Fruit fly (Drosophila melanogaster) whole organism, embryonic: ENCODE results near the gene Pld3.

Experiments used
- Ada2b ChIP-seq: fragments of 200-800 bp; sonication (Bioruptor generic); IDR thresholded peaks from 2 replicates; pipeline ENCODE4 v1.3.6; 2022; ENCODE audit warnings: missing biosample characterization, missing genetic modification characterization
- Antp ChIP-seq: fragments of 200-800 bp; sonication (Bioruptor generic); optimal IDR thresholded peaks from 3 replicates; lab custom pipeline; 2016; ENCODE audit warnings: missing biosample characterization, missing genetic modification characterization
- CG12071 ChIP-seq: fragments of 200-800 bp; sonication (Bioruptor generic); optimal IDR thresholded peaks from 3 replicates; lab custom pipeline; 2018; ENCODE audit warnings: missing biosample characterization, mild to moderate bottlenecking, missing genetic modification characterization
- CG12769 ChIP-seq: fragments of 200-800 bp; sonication (Bioruptor generic); optimal IDR thresholded peaks from 2 replicates; lab custom pipeline; 2019; ENCODE audit warnings: missing biosample characterization, mild to moderate bottlenecking, missing genetic modification characterization, moderate library complexity
- CG14667 ChIP-seq: fragments of 200-800 bp; sonication (Bioruptor generic); IDR thresholded peaks from 2 replicates; pipeline ENCODE4 v1.3.6; 2022; ENCODE audit warnings: missing biosample characterization, missing genetic modification characterization
- CG15696 ChIP-seq: fragments of 200-800 bp; sonication (Bioruptor generic); optimal IDR thresholded peaks from 2 replicates; lab custom pipeline; 2019; ENCODE audit warnings: missing biosample characterization, mild to moderate bottlenecking, missing genetic modification characterization, moderate library complexity
- CG1647 ChIP-seq: fragments of 200-800 bp; sonication (Bioruptor generic); optimal IDR thresholded peaks from 3 replicates; lab custom pipeline; 2016; ENCODE audit warnings: missing biosample characterization, missing genetic modification characterization
- CG17361 ChIP-seq: fragments of 200-800 bp; sonication (Bioruptor generic); IDR thresholded peaks from 3 replicates; pipeline ENCODE4 v1.3.6; 2022; ENCODE audit warnings: missing biosample characterization, missing genetic modification characterization
- CG17612 ChIP-seq: fragments of 200-800 bp; sonication (Bioruptor generic); IDR thresholded peaks from 2 replicates; pipeline ENCODE4 v1.3.6; 2022; ENCODE audit warnings: missing biosample characterization, missing genetic modification characterization
- CG17802 ChIP-seq: fragments of 200-800 bp; sonication (Bioruptor generic); optimal IDR thresholded peaks from 2 replicates; lab custom pipeline; 2018; ENCODE audit warnings: missing biosample characterization, mild to moderate bottlenecking, missing genetic modification characterization, moderate library complexity
- CG17912 ChIP-seq: fragments of 200-800 bp; sonication (Bioruptor generic); optimal IDR thresholded peaks from 2 replicates; lab custom pipeline; 2018; ENCODE audit warnings: missing biosample characterization, mild to moderate bottlenecking, missing genetic modification characterization
- CG18599 ChIP-seq: fragments of 200-800 bp; sonication (Bioruptor generic); optimal IDR thresholded peaks from 3 replicates; lab custom pipeline; 2017; ENCODE audit warnings: missing biosample characterization, missing genetic modification characterization, mild to moderate bottlenecking, moderate library complexity, missing genetic modification reagents
- CG2129 ChIP-seq: fragments of 200-800 bp; sonication (Bioruptor generic); IDR thresholded peaks from 2 replicates; pipeline ENCODE4 v1.3.6; 2022; ENCODE audit warnings: missing biosample characterization, missing genetic modification characterization; ENCODE audit not compliant: partially characterized antibody
- CG2875 ChIP-seq: fragments of 200-800 bp; sonication (Bioruptor generic); optimal IDR thresholded peaks from 2 replicates; lab custom pipeline; 2017; ENCODE audit warnings: missing biosample characterization, mild to moderate bottlenecking, missing genetic modification characterization, missing genetic modification reagents
- CG2889 ChIP-seq: fragments of 200-800 bp; sonication (Bioruptor generic); IDR thresholded peaks from 3 replicates; pipeline ENCODE4 v1.3.6; 2022; ENCODE audit warnings: missing biosample characterization, missing genetic modification characterization
- CG32532 ChIP-seq: fragments of 200-800 bp; sonication (Bioruptor generic); IDR thresholded peaks from 2 replicates; pipeline ENCODE4 v1.3.6; 2022; ENCODE audit warnings: missing biosample characterization, missing genetic modification characterization
- CG34224 ChIP-seq: fragments of 200-800 bp; sonication (Bioruptor generic); IDR thresholded peaks from 3 replicates; pipeline ENCODE4 v1.3.6; 2022; ENCODE audit warnings: missing biosample characterization, missing genetic modification characterization; ENCODE audit not compliant: partially characterized antibody
- CG4328 ChIP-seq: fragments of 200-800 bp; sonication (Bioruptor generic); optimal IDR thresholded peaks from 3 replicates; lab custom pipeline; 2017; ENCODE audit warnings: missing biosample characterization, missing genetic modification reagents, missing genetic modification characterization
- CG43689 ChIP-seq: fragments of 200-800 bp; sonication (Bioruptor generic); IDR thresholded peaks from 2 replicates; pipeline ENCODE4 v1.3.6; 2022; ENCODE audit warnings: missing biosample characterization, missing genetic modification characterization
- CG7271 ChIP-seq: fragments of 200-800 bp; sonication (Bioruptor generic); optimal IDR thresholded peaks from 2 replicates; lab custom pipeline; 2018; ENCODE audit warnings: missing biosample characterization, mild to moderate bottlenecking, missing genetic modification characterization, moderate library complexity
- CG8359 ChIP-seq: fragments of 200-800 bp; sonication (Bioruptor generic); optimal IDR thresholded peaks from 2 replicates; lab custom pipeline; 2017; ENCODE audit warnings: missing biosample characterization, mild to moderate bottlenecking, missing genetic modification characterization, borderline replicate concordance
- CG9797 ChIP-seq: fragments of 200-800 bp; sonication (Bioruptor generic); optimal IDR thresholded peaks from 3 replicates; lab custom pipeline; 2018; ENCODE audit warnings: missing biosample characterization, mild to moderate bottlenecking, missing genetic modification characterization
- D ChIP-seq, 2 experiments: fragments of 200-800 bp in 1 of 2; fragments of >200 bp in 1 of 2; sonication (Bioruptor generic) in 1 of 2; optimal IDR thresholded peaks; 2 replicates in 1 of 2; 3 replicates in 1 of 2; lab custom pipeline; 2017; ENCODE audit warnings: mild to moderate bottlenecking in 1 of 2, missing biosample characterization in 1 of 2, missing genetic modification characterization in 1 of 2, missing genetic modification reagents in 1 of 2
- Dip2 ChIP-seq: fragments of 200-800 bp; sonication (Bioruptor generic); IDR thresholded peaks from 2 replicates; pipeline ENCODE4 v1.3.6; 2022; ENCODE audit warnings: missing biosample characterization, missing genetic modification characterization
- Ets65A ChIP-seq: fragments of 200-800 bp; sonication (Bioruptor generic); peaks from one replicate; lab custom pipeline; 2016; ENCODE audit warnings: missing biosample characterization, missing genetic modification characterization
- Mes4 ChIP-seq: fragments of 200-800 bp; sonication (Bioruptor generic); optimal IDR thresholded peaks from 2 replicates; lab custom pipeline; 2016; ENCODE audit warnings: missing biosample characterization, missing genetic modification characterization
- Poxn ChIP-seq: fragments of 200-800 bp; sonication (Bioruptor generic); IDR thresholded peaks from 2 replicates; pipeline ENCODE4 v1.3.6; 2022; ENCODE audit warnings: missing biosample characterization, missing genetic modification characterization
- Ptx1 ChIP-seq: fragments of 200-800 bp; sonication (Bioruptor generic); IDR thresholded peaks from 2 replicates; pipeline ENCODE4 v1.3.6; 2022; ENCODE audit warnings: missing biosample characterization, missing genetic modification characterization
- Rfx ChIP-seq: fragments of 200-800 bp; sonication (Bioruptor generic); IDR thresholded peaks from 2 replicates; pipeline ENCODE4 v1.3.6; 2022; ENCODE audit warnings: missing biosample characterization, missing genetic modification characterization
- TFAM ChIP-seq: fragments of 200-800 bp; sonication (Bioruptor generic); optimal IDR thresholded peaks from 2 replicates; lab custom pipeline; 2017; ENCODE audit warnings: missing biosample characterization, missing genetic modification characterization, inconsistent platforms
- Vsx1 ChIP-seq: fragments of 200-800 bp; sonication (Bioruptor generic); optimal IDR thresholded peaks from 2 replicates; lab custom pipeline; 2017; ENCODE audit warnings: missing biosample characterization, mild to moderate bottlenecking, missing genetic modification characterization, missing genetic modification reagents
- cas ChIP-seq: fragments of 200-800 bp; sonication (Bioruptor generic); IDR thresholded peaks from 2 replicates; pipeline ENCODE4 v1.3.6; 2022; ENCODE audit warnings: missing biosample characterization, missing genetic modification characterization
- crp ChIP-seq, 2 experiments: fragments of 200-800 bp; sonication (Bioruptor generic); optimal IDR thresholded peaks; 2 replicates in 1 of 2; 3 replicates in 1 of 2; lab custom pipeline; 2017; ENCODE audit warnings: missing biosample characterization in 2 of 2, missing genetic modification characterization in 2 of 2, mild to moderate bottlenecking in 1 of 2, moderate library complexity in 1 of 2
- danr ChIP-seq: fragments of 200-800 bp; sonication (Bioruptor generic); IDR thresholded peaks from 2 replicates; pipeline ENCODE4 v1.3.6; 2022; ENCODE audit warnings: missing biosample characterization, missing genetic modification characterization
- dysf ChIP-seq: fragments of 200-800 bp; sonication (Bioruptor generic); IDR thresholded peaks from 3 replicates; pipeline ENCODE4 v1.3.6; 2022; ENCODE audit warnings: missing biosample characterization, missing genetic modification characterization
- exex ChIP-seq: fragments of 200-800 bp; sonication (Bioruptor generic); optimal IDR thresholded peaks from 4 replicates; lab custom pipeline; 2018; ENCODE audit warnings: missing biosample characterization, mild to moderate bottlenecking, missing genetic modification characterization, moderate library complexity
- fd3F ChIP-seq: fragments of 200-800 bp; sonication (Bioruptor generic); optimal IDR thresholded peaks from 2 replicates; lab custom pipeline; 2018; ENCODE audit warnings: missing biosample characterization, mild to moderate bottlenecking, missing genetic modification characterization, moderate library complexity
- fd96Cb ChIP-seq: fragments of 200-800 bp; sonication (Bioruptor generic); optimal IDR thresholded peaks from 2 replicates; lab custom pipeline; 2018; ENCODE audit warnings: missing biosample characterization, mild to moderate bottlenecking, missing genetic modification characterization, moderate library complexity
- hkb ChIP-seq, 2 experiments: fragments of 200-800 bp in 1 of 2; fragments of >200 bp in 1 of 2; sonication (Bioruptor generic) in 1 of 2; IDR thresholded peaks in 1 of 2; optimal IDR thresholded peaks in 1 of 2; 2 replicates each; pipeline versions ENCODE4 v1.3.6 to Lab custom; 2017 to 2022; ENCODE audit warnings: missing biosample characterization in 1 of 2, missing genetic modification characterization in 1 of 2
- luna ChIP-seq: fragments of 200-800 bp; sonication (Bioruptor generic); optimal IDR thresholded peaks from 2 replicates; lab custom pipeline; 2016; ENCODE audit warnings: missing biosample characterization, missing genetic modification characterization
- mld ChIP-seq: fragments of 200-800 bp; sonication (Bioruptor generic); IDR thresholded peaks from 3 replicates; pipeline ENCODE4 v1.3.6; 2022; ENCODE audit warnings: missing biosample characterization, missing genetic modification characterization; ENCODE audit not compliant: partially characterized antibody
- nmo ChIP-seq: fragments of 200-800 bp; sonication (Bioruptor generic); optimal IDR thresholded peaks from 2 replicates; lab custom pipeline; 2018; ENCODE audit warnings: missing biosample characterization, mild to moderate bottlenecking, missing genetic modification characterization, moderate library complexity
- pfk ChIP-seq: fragments of 200-800 bp; sonication (Bioruptor generic); optimal IDR thresholded peaks from 2 replicates; lab custom pipeline; 2018; ENCODE audit warnings: missing biosample characterization, mild to moderate bottlenecking, missing genetic modification characterization, moderate library complexity
- phol ChIP-seq: fragments of 200-800 bp; sonication (Bioruptor generic); optimal IDR thresholded peaks from 3 replicates; lab custom pipeline; 2018; ENCODE audit warnings: missing biosample characterization, mild to moderate bottlenecking, missing genetic modification characterization, moderate library complexity
- row ChIP-seq: fragments of 200-800 bp; sonication (Bioruptor generic); IDR thresholded peaks from 3 replicates; pipeline ENCODE4 v1.3.6; 2022; ENCODE audit warnings: missing biosample characterization, missing genetic modification characterization
- stwl ChIP-seq: fragments of 200-800 bp; sonication (Bioruptor generic); optimal IDR thresholded peaks from 3 replicates; lab custom pipeline; 2018; ENCODE audit warnings: missing biosample characterization, mild to moderate bottlenecking, missing genetic modification characterization, moderate library complexity
- ttk ChIP-seq: fragments of 200-800 bp; sonication (Bioruptor generic); IDR thresholded peaks from 2 replicates; pipeline ENCODE4 v2.1.2; 2022; ENCODE audit warnings: missing biosample characterization, missing genetic modification characterization
- zfh2 ChIP-seq: fragments of 200-800 bp; sonication (Bioruptor generic); optimal IDR thresholded peaks from 2 replicates; lab custom pipeline; 2016; ENCODE audit warnings: missing biosample characterization, missing genetic modification characterization

Pld3 gene

dm6 chr2L:21179615-21180031, 21.0 kb downstream of the Pld3 start, which contains the start of the genes bur and Mcm10 (continued):
- no peak for TF ChIP-seq Antp (GFP tag; lab: Kevin White, UChicago)
- no peak for TF ChIP-seq Dip2 (GFP tag; lab: Robert Waterston, UW)
- TF ChIP-seq CG12769 (tag; lab: Kevin White, UChicago), result no peak
- TF ChIP-seq phol, result peak; percentile 45
- TF ChIP-seq Ada2b (GFP tag; lab: Robert Waterston, UW), result no peak
- TF ChIP-seq Mes4, result no peak
- TF ChIP-seq CG2875 (GFP tag; lab: Kevin White, UChicago), result no peak
- TF ChIP-seq CG17802 (tag; lab: Kevin White, UChicago), result no peak
- TF ChIP-seq Rfx (GFP tag; lab: Robert Waterston, UW), result no peak
- TF ChIP-seq cas (GFP tag; lab: Robert Waterston, UW), result no peak
- no peak for TF ChIP-seq CG12071 (GFP tag; lab: Kevin White, UChicago)
- no peak for TF ChIP-seq TFAM (GFP tag; lab: Kevin White, UChicago)
- TF ChIP-seq CG2889 (GFP tag; lab: Robert Waterston, UW), result no peak
- no peak for TF ChIP-seq CG17612 (GFP tag; lab: Robert Waterston, UW)
- no peak for TF ChIP-seq CG17361 (GFP tag; lab: Robert Waterston, UW)
- TF ChIP-seq hkb (optimal IDR thresholded peaks at IDR 0.05; lab: Kevin White, UChicago), result peak; percentile 40
- TF ChIP-seq hkb (GFP tag; IDR thresholded peaks at IDR 0.05; lab: Robert Waterston, UW), result no peak
- TF ChIP-seq CG14667 (GFP tag; lab: Robert Waterston, UW), result no peak
- no peak for TF ChIP-seq CG34224 (GFP tag; lab: Robert Waterston, UW)
- no peak for TF ChIP-seq mld (GFP tag; lab: Robert Waterston, UW)
- TF ChIP-seq CG4328, result no peak
- TF ChIP-seq fd96Cb (tag; lab: Kevin White, UChicago), result no peak
- TF ChIP-seq CG2129 (GFP tag; lab: Robert Waterston, UW), result no peak
- TF ChIP-seq CG7271 (tag; lab: Kevin White, UChicago), result peak; percentile 16
- TF ChIP-seq pfk (GFP tag; lab: Kevin White, UChicago), result no peak
- TF ChIP-seq ttk, result no peak
- no peak for TF ChIP-seq zfh2 (GFP tag; lab: Kevin White, UChicago)
- no peak for TF ChIP-seq CG43689
- TF ChIP-seq exex (tag; lab: Kevin White, UChicago), result no peak
- peak; percentile 94 for TF ChIP-seq CG9797 (GFP tag; lab: Kevin White, UChicago)
- TF ChIP-seq CG8359, result no peak
- no peak for TF ChIP-seq CG15696
- TF ChIP-seq Vsx1 (GFP tag; lab: Kevin White, UChicago), result no peak
- peak in 1 of 2 experiments; percentile 28 for TF ChIP-seq crp (GFP tag; optimal IDR thresholded peaks at IDR 0.05; lab: Kevin White, UChicago)
- TF ChIP-seq Poxn (GFP tag; lab: Robert Waterston, UW), result no peak
- TF ChIP-seq luna (GFP tag; lab: Kevin White, UChicago), result no peak
- no peak for TF ChIP-seq CG1647 (GFP tag; lab: Kevin White, UChicago)
- TF ChIP-seq D (optimal IDR thresholded peaks at IDR 0.05; lab: Kevin White, UChicago), result no peak
- TF ChIP-seq D (GFP tag; optimal IDR thresholded peaks at IDR 0.05; lab: Kevin White, UChicago), result no peak
- no peak for TF ChIP-seq nmo (GFP tag; lab: Kevin White, UChicago)

dm6 chr2L:21187753-21188152, 29.1 kb downstream of the Pld3 start:
- TF ChIP-seq CG17912 (no peak), CG18599 (GFP tag; lab: Kevin White, UChicago) (peak; percentile 1), fd3F (GFP tag; lab: Kevin White, UChicago) (no peak), Rfx (GFP tag; lab: Robert Waterston, UW) (0 out of 2 replicates have a peak, but pooled peaks have one; percentile 24), Ptx1 (GFP tag; lab: Robert Waterston, UW) (peak; percentile 31; the same call in 1 of the 2 replicates), stwl (no peak), danr (GFP tag; lab: Robert Waterston, UW) (0 out of 2 replicates have a peak, but pooled peaks have one; percentile 11), dysf (GFP tag; lab: Robert Waterston, UW) (peak; percentile 25; the same call in 1 of the 3 replicates), Ets65A (peak; percentile 81), row (GFP tag; lab: Robert Waterston, UW) (peak; percentile 27; the same call in 1 of the 3 replicates), CG32532 (GFP tag; lab: Robert Waterston, UW) (0 out of 2 replicates have a peak, but pooled peaks have one; percentile 14)
